Worm (Caenorhabditis elegans) whole organism, L3 larva: ENCODE measurements around the gene ser-4.

Experiments used
- fos-1 ChIP-seq: fragments of 150-350 bp; optimal IDR thresholded peaks from 2 replicates; lab custom pipeline; 2014; ENCODE audit warnings: missing biosample characterization, missing genetic modification characterization
- skn-1 ChIP-seq: fragments of 150-350 bp; optimal IDR thresholded peaks from 2 replicates; lab custom pipeline; 2014; ENCODE audit warnings: missing biosample characterization, missing genetic modification characterization
- snpc-4 ChIP-seq: fragments of 150-350 bp; optimal IDR thresholded peaks from 2 replicates; lab custom pipeline; 2014; ENCODE audit warnings: missing biosample characterization, missing genetic modification characterization
- zag-1 ChIP-seq: fragments of 150-350 bp; optimal IDR thresholded peaks from 2 replicates; lab custom pipeline; 2014; ENCODE audit warnings: missing biosample characterization, missing genetic modification characterization
- ztf-11 ChIP-seq: fragments of 150-350 bp; optimal IDR thresholded peaks from 2 replicates; lab custom pipeline; 2014; ENCODE audit warnings: missing biosample characterization, missing genetic modification characterization

- TF ChIP-seq fos-1 (tag; lab: Kevin White, UChicago) (no peak), skn-1 (tag; lab: Kevin White, UChicago) (no peak), snpc-4 (no peak), zag-1 (tag; lab: Kevin White, UChicago) (no peak), ztf-11 (tag; lab: Kevin White, UChicago) (no peak)
Observed at ce11 chrIII:1702337-1702736, 30.6 kb downstream of the ser-4 start, which contains the start of gene spex-3.
